Worm (Caenorhabditis elegans): ENCODE results near the gene D2062.13.

- TF ChIP-seq T26A8.4 (GFP tag; IDR thresholded peaks at IDR 0.05) = no peak
- TF ChIP-seq ceh-28 (tag; optimal IDR thresholded peaks at IDR 0.05) = no peak
- TF ChIP-seq lin-15B (tag; optimal IDR thresholded peaks at IDR 0.05) = no peak
Measured at ce11 chrII:2631169-2631568, 18.8 kb downstream of the D2062.13 start, which contains the start of gene D2062.1.
